Fruit fly (Drosophila melanogaster): ENCODE results near the gene emb.

Gene emb

dm6 chr2L:8361204-8361952 is 42.0 kb upstream of the emb start (continued):
- TF ChIP-seq fu2 (GFP tag; optimal IDR thresholded peaks at IDR 0.05), result no peak
- no peak for TF ChIP-seq HmgZ (tag; optimal IDR thresholded peaks at IDR 0.05)
- no peak for TF ChIP-seq btn (GFP tag; optimal IDR thresholded peaks at IDR 0.05)
- peak; percentile 35; the same call in 2 of the 3 replicates for TF ChIP-seq CG17361 (GFP tag; IDR thresholded peaks at IDR 0.05)
- TF ChIP-seq vvl (GFP tag; IDR thresholded peaks at IDR 0.05), result no peak
- TF ChIP-seq Antp (GFP tag; optimal IDR thresholded peaks at IDR 0.05), result no peak
- TF ChIP-seq Lhr (GFP tag; optimal IDR thresholded peaks at IDR 0.05), result no peak
- peak in 1 of 2 experiments; percentile 7 for TF ChIP-seq Hr51 (GFP tag; optimal IDR thresholded peaks at IDR 0.05)
- TF ChIP-seq D (optimal IDR thresholded peaks at IDR 0.05), result no peak
- TF ChIP-seq D (GFP tag; optimal IDR thresholded peaks at IDR 0.05), result peak; percentile 46
- TF ChIP-seq CG11093 (GFP tag; IDR thresholded peaks at IDR 0.05), result no peak
- peak; percentile 40 for TF ChIP-seq phol (tag; optimal IDR thresholded peaks at IDR 0.05)
- peak; percentile 16 for TF ChIP-seq CG13424 (tag; optimal IDR thresholded peaks at IDR 0.05)
- TF ChIP-seq CG9437 (GFP tag; optimal IDR thresholded peaks at IDR 0.05), result no peak
- peak; percentile 53 for TF ChIP-seq CG18599 (GFP tag; optimal IDR thresholded peaks at IDR 0.05)
- TF ChIP-seq CG17186 (GFP tag; optimal IDR thresholded peaks at IDR 0.05), result no peak
- TF ChIP-seq Hr39 (optimal IDR thresholded peaks at IDR 0.05), result no peak
- no peak for TF ChIP-seq CG1024 (GFP tag; IDR thresholded peaks at IDR 0.05)
- no peak for TF ChIP-seq seq (GFP tag; IDR thresholded peaks at IDR 0.05)
- no peak for TF ChIP-seq Doc2 (GFP tag; IDR thresholded peaks at IDR 0.05)
- TF ChIP-seq MBD-R2 (GFP tag; IDR thresholded peaks at IDR 0.05), result peak; percentile 20; the same call in 1 of the 2 replicates
- TF ChIP-seq Lim3 (GFP tag; IDR thresholded peaks at IDR 0.05), result no peak
- no peak for TF ChIP-seq CG3995 (GFP tag; optimal IDR thresholded peaks at IDR 0.05)
- TF ChIP-seq emc (GFP tag; optimal IDR thresholded peaks at IDR 0.05), result no peak
- TF ChIP-seq CG4424 (GFP tag; optimal IDR thresholded peaks at IDR 0.05), result peak; percentile 14
- peak; percentile 20 for TF ChIP-seq CG16815 (GFP tag; optimal IDR thresholded peaks at IDR 0.05)
- no peak for TF ChIP-seq hb (GFP tag; IDR thresholded peaks at IDR 0.05; ENCODE audit: partially characterized antibody)
- TF ChIP-seq CG10462 (GFP tag; optimal IDR thresholded peaks at IDR 0.05), result no peak
- TF ChIP-seq Gsc (GFP tag; IDR thresholded peaks at IDR 0.05), result no peak
- no peak for TF ChIP-seq CG11504 (tag; optimal IDR thresholded peaks at IDR 0.05)
- no peak for TF ChIP-seq hth (optimal IDR thresholded peaks at IDR 0.05)
- no peak for TF ChIP-seq inv (GFP tag; IDR thresholded peaks at IDR 0.05; ENCODE audit: partially characterized antibody)
- TF ChIP-seq BtbVII (GFP tag; optimal IDR thresholded peaks at IDR 0.05), result no peak
- no peak for TF ChIP-seq CG4282 (GFP tag; optimal IDR thresholded peaks at IDR 0.05)
- peak; percentile 19 for TF ChIP-seq Hmx (GFP tag; optimal IDR thresholded peaks at IDR 0.05)
- no peak for TF ChIP-seq tio (GFP tag; optimal IDR thresholded peaks at IDR 0.05)
- no peak for TF ChIP-seq CG6175 (GFP tag; IDR thresholded peaks at IDR 0.05)
- TF ChIP-seq ab (GFP tag; optimal IDR thresholded peaks at IDR 0.05), result no peak
- peak; percentile 55 for TF ChIP-seq dmrt99B (tag; optimal IDR thresholded peaks at IDR 0.05)
- no peak for TF ChIP-seq BEAF-32 (GFP tag; optimal IDR thresholded peaks at IDR 0.05)
- TF ChIP-seq CG8924 (tag; optimal IDR thresholded peaks at IDR 0.05), result peak; percentile 20
- TF ChIP-seq jumu (GFP tag; optimal IDR thresholded peaks at IDR 0.05), result no peak
- no peak for TF ChIP-seq scrt (GFP tag; optimal IDR thresholded peaks at IDR 0.05)
- TF ChIP-seq Dip3 (GFP tag; optimal IDR thresholded peaks at IDR 0.05), result peak; percentile 26
- no peak for TF ChIP-seq MESR4 (GFP tag; optimal IDR thresholded peaks at IDR 0.05)
- no peak for TF ChIP-seq Usf (GFP tag; optimal IDR thresholded peaks at IDR 0.05)
- peak; percentile 26 for TF ChIP-seq lbe (GFP tag; optimal IDR thresholded peaks at IDR 0.05)
- TF ChIP-seq fru (optimal IDR thresholded peaks at IDR 0.05), result no peak
- no peak for TF ChIP-seq CG3163 (GFP tag; optimal IDR thresholded peaks at IDR 0.05)
- TF ChIP-seq Ravus (GFP tag; IDR thresholded peaks at IDR 0.05), result no peak
- TF ChIP-seq chm (GFP tag; IDR thresholded peaks at IDR 0.05), result no peak
- no peak for TF ChIP-seq bigmax (GFP tag; optimal IDR thresholded peaks at IDR 0.05)
